Worm (Caenorhabditis elegans): ENCODE data around the gene flp-4.
A peak's percentile ranks its signal among the peaks of the same experiment; 100 is the strongest.

The flp-4 gene

DNA sequence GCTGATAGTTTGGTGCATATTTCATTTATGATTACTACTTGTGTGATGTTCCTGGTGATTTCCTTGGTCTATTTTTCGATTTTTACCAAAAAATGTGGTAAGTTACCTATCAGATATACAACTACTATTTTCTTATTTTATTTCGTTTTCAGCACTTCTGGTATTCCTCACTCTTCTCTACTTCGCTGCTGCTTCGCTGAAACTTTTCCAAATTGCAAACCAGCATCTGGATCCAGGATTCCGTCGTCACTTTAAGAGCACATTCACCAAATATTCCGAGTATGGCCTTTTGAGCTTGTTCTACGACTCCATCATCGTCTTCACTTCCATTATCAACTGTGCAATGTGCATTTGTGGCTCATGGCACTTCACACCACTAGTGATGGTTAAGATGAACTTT lies 40.1 kb upstream of the flp-4 start:
- TF ChIP-seq mab-5 (tag; optimal IDR thresholded peaks at IDR 0.05) (no peak), lsy-2 (tag; optimal IDR thresholded peaks at IDR 0.05) (no peak), C34F6.9 (tag; optimal IDR thresholded peaks at IDR 0.05) (no peak), nhr-10 (tag; optimal IDR thresholded peaks at IDR 0.05) (no peak), mdl-1 (tag; optimal IDR thresholded peaks at IDR 0.05) (no peak), sem-4 (tag; optimal IDR thresholded peaks at IDR 0.05) (no peak)

DNA sequence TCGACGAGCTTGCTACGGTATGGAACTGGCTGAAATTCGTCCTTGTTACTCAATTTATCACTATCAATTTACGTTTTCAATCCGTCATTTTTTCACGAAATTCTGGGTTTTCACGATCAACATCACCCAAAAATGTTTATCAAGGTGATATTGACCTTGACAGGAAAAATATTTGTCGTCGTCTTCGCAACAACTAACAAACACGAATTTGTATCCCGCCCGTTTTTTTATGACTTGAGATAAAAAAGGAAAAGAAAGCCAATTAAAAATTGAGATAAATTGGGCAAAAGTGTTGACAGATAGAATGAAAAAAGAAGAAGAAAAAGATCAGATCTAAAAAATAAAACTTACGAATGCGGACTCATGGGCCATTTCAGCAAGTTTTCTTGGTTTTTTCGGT lies 37.8 kb upstream of the flp-4 start:
- TF ChIP-seq nhr-21 (tag; optimal IDR thresholded peaks at IDR 0.05) (no peak), nhr-25 (tag; optimal IDR thresholded peaks at IDR 0.05) (peak; percentile 70)

- TF ChIP-seq sma-3 (GFP tag; optimal IDR thresholded peaks at IDR 0.05) (peak; percentile 43), nhr-25 (tag; optimal IDR thresholded peaks at IDR 0.05) (peak; percentile 21), nhr-6 (tag; optimal IDR thresholded peaks at IDR 0.05) (no peak), F13H6.1 (tag; optimal IDR thresholded peaks at IDR 0.05) (no peak), ZK546.5 (tag; optimal IDR thresholded peaks at IDR 0.05) (no peak), ztf-1 (GFP tag; conservative IDR thresholded peaks at IDR 0.05) (no peak)
Measured at ce11 chrII:10011733-10012132, 36.9 kb upstream of the flp-4 start.

DNA sequence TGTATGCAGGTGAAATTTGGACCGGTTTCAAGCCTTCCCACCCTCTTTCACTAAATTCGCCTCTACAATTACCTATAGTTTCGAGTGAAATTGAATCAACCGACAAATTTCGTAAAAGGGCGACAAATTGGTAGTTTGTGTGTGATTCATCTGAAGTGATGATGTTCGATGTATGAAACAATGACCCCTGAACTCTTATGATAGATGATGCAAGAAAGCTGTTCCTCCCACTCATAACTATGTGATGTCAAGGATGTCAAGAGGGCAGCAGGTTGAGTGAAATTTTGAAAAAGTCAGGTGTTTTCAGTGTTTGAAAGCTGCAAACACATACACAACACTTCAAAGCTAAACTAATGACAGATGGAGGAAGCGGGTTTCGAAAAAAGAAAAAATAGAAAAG lies 36.2 kb upstream of the flp-4 start:
- TF ChIP-seq nhr-21 (tag; optimal IDR thresholded peaks at IDR 0.05) (no peak), sma-9 (GFP tag; optimal IDR thresholded peaks at IDR 0.05) (peak; percentile 42), sma-9 (tag; optimal IDR thresholded peaks at IDR 0.05) (no peak), nhr-25 (tag; optimal IDR thresholded peaks at IDR 0.05) (peak; percentile 24), nhr-129 (tag; optimal IDR thresholded peaks at IDR 0.05) (peak; percentile 82), F13H6.1 (tag; optimal IDR thresholded peaks at IDR 0.05) (peak; percentile 23)

ce11 chrII:10014384-10014783 lies 34.3 kb upstream of the flp-4 start:
- no peak for TF ChIP-seq C34F6.9 (tag; optimal IDR thresholded peaks at IDR 0.05)
- TF ChIP-seq snpc-4 (tag; optimal IDR thresholded peaks at IDR 0.05), result no peak
- TF ChIP-seq gmeb-1 (tag; optimal IDR thresholded peaks at IDR 0.05), result no peak

DNA sequence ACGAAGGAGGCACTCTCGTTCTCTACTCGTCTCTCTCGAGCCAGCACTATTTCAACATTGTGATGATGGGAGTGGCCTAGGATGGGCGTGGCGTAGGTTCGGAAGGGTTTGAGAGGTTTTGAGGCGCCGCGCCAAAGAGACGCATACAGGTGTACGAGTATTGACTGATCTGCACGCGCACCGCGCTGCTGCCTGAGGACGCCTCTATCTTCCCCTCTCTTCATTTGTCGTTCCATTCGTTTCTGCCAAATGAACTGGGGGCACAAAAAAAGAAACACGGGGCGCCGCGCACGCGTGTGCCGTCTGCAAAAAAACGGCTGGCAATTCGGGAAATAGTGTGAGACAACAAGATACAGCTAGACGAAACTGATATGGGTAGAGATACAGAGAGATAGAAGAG lies 32.7 kb upstream of the flp-4 start, which contains the start of gene lec-2:
lec-2 (minus strand) TSS at position 171 of the 400 bp plus-strand sequence.
- TF ChIP-seq dmd-4 (tag; optimal IDR thresholded peaks at IDR 0.05), result no peak
- peak; percentile 36 for TF ChIP-seq sma-9 (GFP tag; optimal IDR thresholded peaks at IDR 0.05)
- TF ChIP-seq sma-9 (tag; optimal IDR thresholded peaks at IDR 0.05), result no peak
- TF ChIP-seq alr-1 (tag; optimal IDR thresholded peaks at IDR 0.05), result no peak
- TF ChIP-seq nhr-77 (tag; optimal IDR thresholded peaks at IDR 0.05), result no peak
- TF ChIP-seq nhr-6 (tag; optimal IDR thresholded peaks at IDR 0.05), result no peak
- no peak for TF ChIP-seq snpc-4 (tag; optimal IDR thresholded peaks at IDR 0.05)
- TF ChIP-seq peb-1 (tag; optimal IDR thresholded peaks at IDR 0.05), result no peak
- TF ChIP-seq unc-62 (GFP tag; optimal IDR thresholded peaks at IDR 0.05), result no peak
- TF ChIP-seq lin-39 (tag; optimal IDR thresholded peaks at IDR 0.05), result no peak
- no peak for TF ChIP-seq ceh-16 (tag; optimal IDR thresholded peaks at IDR 0.05)
- no peak for TF ChIP-seq lin-13 (GFP tag; optimal IDR thresholded peaks at IDR 0.05)
- TF ChIP-seq crh-2 (tag; optimal IDR thresholded peaks at IDR 0.05), result no peak
- no peak for TF ChIP-seq ZK546.5 (tag; optimal IDR thresholded peaks at IDR 0.05)
- TF ChIP-seq aly-2 (tag; optimal IDR thresholded peaks at IDR 0.05), result no peak
- TF ChIP-seq sma-3 (GFP tag; optimal IDR thresholded peaks at IDR 0.05), result peak; percentile 10
- no peak for TF ChIP-seq gmeb-1 (tag; optimal IDR thresholded peaks at IDR 0.05)
- peak; percentile 40 for TF ChIP-seq F13H6.1 (tag; optimal IDR thresholded peaks at IDR 0.05)
- TF ChIP-seq Y55F3AM.14 (GFP tag; optimal IDR thresholded peaks at IDR 0.05), result no peak
- TF ChIP-seq egl-27 (tag; optimal IDR thresholded peaks at IDR 0.05), result no peak
- TF ChIP-seq skn-1 (tag; optimal IDR thresholded peaks at IDR 0.05), result no peak
- no peak for TF ChIP-seq elt-3 (tag; optimal IDR thresholded peaks at IDR 0.05)
- TF ChIP-seq R02D3.7 (tag; optimal IDR thresholded peaks at IDR 0.05), result no peak
- TF ChIP-seq unc-39 (tag; optimal IDR thresholded peaks at IDR 0.05), result no peak
- TF ChIP-seq lsy-2 (tag; optimal IDR thresholded peaks at IDR 0.05), result no peak
- no peak for TF ChIP-seq nhr-21 (tag; optimal IDR thresholded peaks at IDR 0.05)
- TF ChIP-seq blmp-1 (tag; optimal IDR thresholded peaks at IDR 0.05; ENCODE audit: insufficient read depth), result no peak
- no peak for TF ChIP-seq C34F6.9 (tag; optimal IDR thresholded peaks at IDR 0.05)
- no peak for TF ChIP-seq sem-4 (tag; optimal IDR thresholded peaks at IDR 0.05)
- TF ChIP-seq lin-11 (tag; optimal IDR thresholded peaks at IDR 0.05), result peak; percentile 24
- peak; percentile 6 to 12 for TF ChIP-seq mdl-1 (tag; optimal IDR thresholded peaks at IDR 0.05)
- TF ChIP-seq nhr-237 (tag; optimal IDR thresholded peaks at IDR 0.05), result no peak
- TF ChIP-seq ama-1 (optimal IDR thresholded peaks at IDR 0.05), result no peak
- TF ChIP-seq elt-1 (tag; optimal IDR thresholded peaks at IDR 0.05), result no peak
- TF ChIP-seq zag-1 (tag; optimal IDR thresholded peaks at IDR 0.05), result no peak
- TF ChIP-seq nhr-129 (tag; optimal IDR thresholded peaks at IDR 0.05), result peak; percentile 44
- TF ChIP-seq ceh-82 (tag; optimal IDR thresholded peaks at IDR 0.05), result no peak
- TF ChIP-seq nhr-12 (tag; optimal IDR thresholded peaks at IDR 0.05), result no peak
- TF ChIP-seq mbf-1 (tag; optimal IDR thresholded peaks at IDR 0.05), result no peak
- no peak for TF ChIP-seq mab-5 (tag; optimal IDR thresholded peaks at IDR 0.05)

Measured in whole organism, L2 larva.